Fruit fly (Drosophila melanogaster): ENCODE data around the gene CG13049.

Gene CG13049

dm6 chr3L:16290850-16291249, 9.1 kb upstream of the CG13049 start, which contains the start of gene CG13045:
Gene CG13045, minus strand, starts transcription at chr3L:16290950.
- no peak for TF ChIP-seq CG1621 (tag; optimal IDR thresholded peaks at IDR 0.05)

- TF ChIP-seq Ets21C (GFP tag; optimal IDR thresholded peaks at IDR 0.05): no peak
- TF ChIP-seq spab (GFP tag; optimal IDR thresholded peaks at IDR 0.05): peak; percentile 12
- no peak for TF ChIP-seq Sox102F (GFP tag; optimal IDR thresholded peaks at IDR 0.05)
- TF ChIP-seq Hr38 (GFP tag; optimal IDR thresholded peaks at IDR 0.05): no peak
- no peak for TF ChIP-seq CG8319 (GFP tag; optimal IDR thresholded peaks at IDR 0.05)
- no peak for TF ChIP-seq Sox15 (GFP tag; optimal IDR thresholded peaks at IDR 0.05)
- TF ChIP-seq CG31627 (GFP tag; optimal IDR thresholded peaks at IDR 0.05): no peak
- peak; percentile 73 for TF ChIP-seq Eip78C (GFP tag)
- TF ChIP-seq fd59A (GFP tag; optimal IDR thresholded peaks at IDR 0.05): no peak
- peak; percentile 4 for TF ChIP-seq CG10669 (GFP tag; optimal IDR thresholded peaks at IDR 0.05)
- TF ChIP-seq CG11902 (GFP tag; optimal IDR thresholded peaks at IDR 0.05): no peak
- TF ChIP-seq CG34406 (GFP tag; optimal IDR thresholded peaks at IDR 0.05): peak; percentile 5
- no peak for TF ChIP-seq CG4318 (GFP tag; optimal IDR thresholded peaks at IDR 0.05)
- peak; percentile 23 for TF ChIP-seq achi (GFP tag; optimal IDR thresholded peaks at IDR 0.05)
- no peak for TF ChIP-seq svp (GFP tag)
- no peak for TF ChIP-seq CG8632 (GFP tag; optimal IDR thresholded peaks at IDR 0.05)
- no peak for TF ChIP-seq cyc (GFP tag; optimal IDR thresholded peaks at IDR 0.05)
- TF ChIP-seq Blimp-1 (GFP tag; optimal IDR thresholded peaks at IDR 0.05): no peak
- TF ChIP-seq CG1621 (tag; optimal IDR thresholded peaks at IDR 0.05): peak; percentile 12
- TF ChIP-seq CG6808 (GFP tag; optimal IDR thresholded peaks at IDR 0.05): no peak
- TF ChIP-seq CG9139 (GFP tag; optimal IDR thresholded peaks at IDR 0.05): no peak
- peak; percentile 15 for TF ChIP-seq CG11762 (GFP tag; optimal IDR thresholded peaks at IDR 0.05; ENCODE audit: insufficient read depth)
- peak; percentile 8; the same call in 1 of the 2 replicates for TF ChIP-seq CG15336 (GFP tag; IDR thresholded peaks at IDR 0.05)
- TF ChIP-seq pdm3 (GFP tag; optimal IDR thresholded peaks at IDR 0.05): peak; percentile 10
- TF ChIP-seq salr (GFP tag; optimal IDR thresholded peaks at IDR 0.05): no peak
- TF ChIP-seq CG6163 (GFP tag; IDR thresholded peaks at IDR 0.05): 0 out of 3 replicates have a peak, but pooled peaks have one; percentile 45
- TF ChIP-seq OdsH (GFP tag; optimal IDR thresholded peaks at IDR 0.05): peak; percentile 26
- no peak for TF ChIP-seq esn (GFP tag; optimal IDR thresholded peaks at IDR 0.05)
- TF ChIP-seq lz (GFP tag; optimal IDR thresholded peaks at IDR 0.05): no peak
- peak; percentile 25 for TF ChIP-seq CG32006 (GFP tag; optimal IDR thresholded peaks at IDR 0.05)
- TF ChIP-seq Hr4 (GFP tag; optimal IDR thresholded peaks at IDR 0.05): peak; percentile 18
- TF ChIP-seq eg (GFP tag; IDR thresholded peaks at IDR 0.05): peak; percentile 14; the same call in 1 of the 3 replicates
- TF ChIP-seq acj6 (GFP tag; optimal IDR thresholded peaks at IDR 0.05): peak; percentile 30
- TF ChIP-seq CG8119 (GFP tag; IDR thresholded peaks at IDR 0.05): peak; percentile 46; the same call in 1 of the 3 replicates
- no peak for TF ChIP-seq vri (GFP tag; optimal IDR thresholded peaks at IDR 0.05)
- peak; percentile 33 for TF ChIP-seq CG10631 (GFP tag; optimal IDR thresholded peaks at IDR 0.05)
- TF ChIP-seq fd85E (GFP tag; optimal IDR thresholded peaks at IDR 0.05): no peak
- peak; percentile 14 for TF ChIP-seq Ets96B (tag; optimal IDR thresholded peaks at IDR 0.05)
Observed at dm6 chr3L:16289067-16289466, 7.3 kb upstream of the CG13049 start.

dm6 chr3L:16288322-16288721, 6.6 kb upstream of the CG13049 start, which contains the start of gene CG13046:
Gene CG13046, minus strand, starts transcription at chr3L:16288422.
- TF ChIP-seq Ets21C (GFP tag; optimal IDR thresholded peaks at IDR 0.05) (no peak), CG4318 (GFP tag; optimal IDR thresholded peaks at IDR 0.05) (no peak), CG10669 (GFP tag; optimal IDR thresholded peaks at IDR 0.05) (no peak), ss (GFP tag; optimal IDR thresholded peaks at IDR 0.05) (no peak), Hr4 (GFP tag; optimal IDR thresholded peaks at IDR 0.05) (no peak), CG11294 (GFP tag; IDR thresholded peaks at IDR 0.05) (no peak), Hr38 (GFP tag; optimal IDR thresholded peaks at IDR 0.05) (no peak), CG1621 (tag; optimal IDR thresholded peaks at IDR 0.05) (no peak), Eip78C (GFP tag) (no peak), Ets96B (tag; optimal IDR thresholded peaks at IDR 0.05) (no peak)
